Fruit fly (Drosophila melanogaster): ENCODE measurements around the gene Nazo.
A peak's percentile ranks its signal among the peaks of the same experiment; 100 is the strongest.

Gene Nazo

DNA sequence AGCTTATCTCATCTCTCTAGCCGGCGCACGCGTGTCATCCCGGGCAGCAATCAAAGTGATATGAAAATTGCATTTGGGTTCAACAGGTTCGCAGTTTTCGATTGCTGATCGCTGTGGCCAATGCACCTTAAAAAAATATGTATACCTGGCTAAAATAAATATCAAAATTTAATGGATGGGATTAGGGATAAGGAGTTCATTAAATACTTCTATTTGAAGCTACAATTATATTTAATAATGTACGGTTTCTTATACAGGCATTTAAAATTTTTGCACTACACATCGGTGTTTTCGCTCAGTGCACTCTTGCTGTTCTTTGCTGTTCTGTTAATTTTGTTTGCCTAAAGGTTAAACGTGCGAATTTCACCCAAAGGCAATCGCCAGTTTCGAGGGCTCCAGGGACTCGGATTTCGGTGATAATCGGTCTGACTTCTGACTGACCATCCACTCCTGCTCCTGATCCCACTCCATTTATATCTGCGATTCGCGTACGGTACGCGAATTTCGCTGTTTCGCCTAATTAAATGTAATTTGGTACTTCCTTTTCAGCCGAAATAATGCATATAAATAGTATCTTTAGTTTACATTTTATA lies 15.0 kb upstream of the Nazo start (continued):
- TF ChIP-seq CG11294 (GFP tag; IDR thresholded peaks at IDR 0.05): no peak
- TF ChIP-seq salr (GFP tag; optimal IDR thresholded peaks at IDR 0.05): no peak
- TF ChIP-seq CG6276 (GFP tag; optimal IDR thresholded peaks at IDR 0.05): no peak
- TF ChIP-seq Sox14 (GFP tag; optimal IDR thresholded peaks at IDR 0.05): no peak
- no peak for TF ChIP-seq CG9139 (GFP tag; optimal IDR thresholded peaks at IDR 0.05)
- no peak for TF ChIP-seq Sox15 (GFP tag; optimal IDR thresholded peaks at IDR 0.05)
- no peak for TF ChIP-seq CG4318 (GFP tag; optimal IDR thresholded peaks at IDR 0.05)
- peak; percentile 42 for TF ChIP-seq CG34406 (GFP tag; optimal IDR thresholded peaks at IDR 0.05)
- TF ChIP-seq dsx (GFP tag; optimal IDR thresholded peaks at IDR 0.05; ENCODE audit: poor library complexity, severe bottlenecking): no peak
- TF ChIP-seq Eip75B (GFP tag; optimal IDR thresholded peaks at IDR 0.05): no peak
- TF ChIP-seq Smox (GFP tag; optimal IDR thresholded peaks at IDR 0.05): peak; percentile 73
- no peak for TF ChIP-seq CG8632 (GFP tag; optimal IDR thresholded peaks at IDR 0.05)
- TF ChIP-seq esn (GFP tag; optimal IDR thresholded peaks at IDR 0.05): peak; percentile 72
- TF ChIP-seq topi (GFP tag; optimal IDR thresholded peaks at IDR 0.05): peak; percentile 70
- TF ChIP-seq spab (GFP tag; optimal IDR thresholded peaks at IDR 0.05): no peak
- TF ChIP-seq fd59A (GFP tag; optimal IDR thresholded peaks at IDR 0.05): no peak
- TF ChIP-seq svp (GFP tag): peak; percentile 100
- TF ChIP-seq CG31627 (GFP tag; optimal IDR thresholded peaks at IDR 0.05): peak; percentile 64
- peak; percentile 65 for TF ChIP-seq lz (GFP tag; optimal IDR thresholded peaks at IDR 0.05)
- no peak for TF ChIP-seq CG7368 (GFP tag; optimal IDR thresholded peaks at IDR 0.05)
- TF ChIP-seq ss (GFP tag; optimal IDR thresholded peaks at IDR 0.05): no peak
- no peak for TF ChIP-seq Hr38 (GFP tag; optimal IDR thresholded peaks at IDR 0.05)
- peak; percentile 74 for TF ChIP-seq cyc (GFP tag; optimal IDR thresholded peaks at IDR 0.05)
- no peak for TF ChIP-seq CG10669 (GFP tag; optimal IDR thresholded peaks at IDR 0.05)

DNA sequence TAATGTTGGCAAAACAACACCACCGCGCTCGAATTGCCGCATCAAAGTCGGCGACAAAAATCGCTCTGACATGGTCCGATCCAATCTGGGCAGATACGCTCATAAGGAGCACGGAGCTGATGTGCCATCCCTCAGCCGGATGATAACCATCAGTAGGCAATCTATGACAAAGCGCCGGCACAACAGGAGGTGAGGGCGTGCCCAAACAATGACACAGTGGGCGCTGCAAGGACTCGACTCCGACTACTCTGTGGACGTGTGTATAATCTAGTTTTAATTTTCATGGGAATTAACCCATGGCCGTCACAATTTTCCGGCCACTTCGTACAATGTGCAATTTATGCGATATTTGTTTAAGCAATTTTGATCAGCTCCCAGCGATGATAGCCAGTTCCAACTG lies 12.6 kb upstream of the Nazo start:
- TF ChIP-seq fkh (GFP tag; optimal IDR thresholded peaks at IDR 0.05): no peak
- TF ChIP-seq Ets21C (GFP tag; optimal IDR thresholded peaks at IDR 0.05): no peak
- no peak for TF ChIP-seq CG11294 (GFP tag; IDR thresholded peaks at IDR 0.05)
- no peak for TF ChIP-seq Hr38 (GFP tag; optimal IDR thresholded peaks at IDR 0.05)
- no peak for TF ChIP-seq Sox102F (GFP tag; optimal IDR thresholded peaks at IDR 0.05)
- no peak for TF ChIP-seq CG6854 (GFP tag; optimal IDR thresholded peaks at IDR 0.05)
- no peak for TF ChIP-seq CG31627 (GFP tag; optimal IDR thresholded peaks at IDR 0.05)
- no peak for TF ChIP-seq CG8319 (GFP tag; optimal IDR thresholded peaks at IDR 0.05)
- TF ChIP-seq esn (GFP tag; optimal IDR thresholded peaks at IDR 0.05): no peak
- TF ChIP-seq Lpt (GFP tag; optimal IDR thresholded peaks at IDR 0.05): no peak
- no peak for TF ChIP-seq net (GFP tag; optimal IDR thresholded peaks at IDR 0.05)
- TF ChIP-seq CG3032 (tag; optimal IDR thresholded peaks at IDR 0.05): no peak
- no peak for TF ChIP-seq acj6 (GFP tag; optimal IDR thresholded peaks at IDR 0.05)
- no peak for TF ChIP-seq fd85E (GFP tag; optimal IDR thresholded peaks at IDR 0.05)

DNA sequence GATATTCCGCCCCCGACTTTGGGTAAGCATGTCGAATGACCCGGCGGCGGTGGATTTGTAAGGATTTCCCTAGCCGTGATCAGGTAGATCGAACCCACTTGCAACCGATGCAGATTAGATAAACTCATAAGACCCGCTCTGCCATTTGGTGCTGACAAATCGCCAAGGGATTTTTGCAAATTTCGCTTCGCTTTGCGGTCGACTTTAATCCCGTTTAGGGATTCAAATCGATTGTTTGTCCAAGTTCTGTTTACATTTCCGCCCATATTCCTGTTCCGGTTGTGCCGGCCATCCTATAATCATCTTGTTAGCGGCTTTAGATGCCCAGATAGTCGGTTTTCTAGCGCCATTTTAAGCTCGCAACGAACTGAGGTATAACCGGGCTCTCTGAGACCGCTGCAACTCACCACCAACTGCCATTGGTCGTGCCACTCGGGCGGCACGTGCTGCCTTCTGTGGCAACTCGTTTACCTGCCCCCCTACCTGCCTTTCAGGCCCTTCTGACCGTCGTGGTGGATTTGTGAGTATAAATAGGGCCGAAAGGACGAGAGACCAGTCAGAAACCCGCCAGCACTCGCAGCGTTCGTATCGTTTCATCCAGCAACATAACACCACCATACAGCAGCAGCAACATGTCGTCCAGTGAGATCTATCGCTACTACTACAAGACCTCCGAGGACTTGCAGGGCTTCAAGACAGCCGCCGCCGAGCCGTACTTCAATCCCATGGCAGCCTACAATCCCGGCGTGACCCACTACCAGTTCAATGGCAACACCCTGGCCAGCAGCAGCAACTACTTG lies 10.0 kb upstream of the Nazo start, which contains the start of gene ato:
Gene ato, plus strand, starts transcription at position 559 of the 800 bp plus-strand sequence.
- TF ChIP-seq CG6163 (GFP tag; IDR thresholded peaks at IDR 0.05) (0 out of 3 replicates have a peak, but pooled peaks have one; percentile 18), Ets96B (tag; optimal IDR thresholded peaks at IDR 0.05) (no peak), ss (GFP tag; optimal IDR thresholded peaks at IDR 0.05) (peak in 1 of 2 experiments; percentile 5)
